In genomic region chrIV:15028386-15028785, ce11 we compare ENCODE assay signal across 3 worm cellular contexts.
TF ChIP-seq lines count a peak whose summit lies in the region.

No protein-coding gene starts in this region.

TF ChIP-seq in whole organism, L1 larva, 84 proteins besides CTCF, POLR2A, EP300 and RAD21:
- no peak for TF ChIP-seq blmp-1 (tag; optimal IDR thresholded peaks at IDR 0.05; lab: Kevin White, UChicago)
- TF ChIP-seq alr-1 (tag; optimal IDR thresholded peaks at IDR 0.05; lab: Kevin White, UChicago; ENCODE audit: borderline replicate concordance), result peak; percentile 79
- TF ChIP-seq nhr-90 (tag; optimal IDR thresholded peaks at IDR 0.05; lab: Kevin White, UChicago; ENCODE audit: poor library complexity), result no peak
- TF ChIP-seq mep-1 (tag; optimal IDR thresholded peaks at IDR 0.05; lab: Kevin White, UChicago), result no peak
- TF ChIP-seq efl-1 (optimal IDR thresholded peaks at IDR 0.05; lab: Kevin White, UChicago), result no peak
- TF ChIP-seq efl-1 (GFP tag; optimal IDR thresholded peaks at IDR 0.05 in 1 of 2; lab: Kevin White, UChicago), result peak in 1 of 2 experiments; percentile 43
TF ChIP-seq in whole organism, L1 larva: peak in this region for 2.

TF ChIP-seq in whole organism, L4 larva, 104 proteins besides CTCF, POLR2A, EP300 and RAD21:
- TF ChIP-seq nhr-11 (tag; optimal IDR thresholded peaks at IDR 0.05; lab: Kevin White, UChicago) (no peak), sdz-12 (GFP tag; optimal IDR thresholded peaks at IDR 0.05; lab: Kevin White, UChicago) (no peak), F10B5.3 (tag; optimal IDR thresholded peaks at IDR 0.05; lab: Kevin White, UChicago) (no peak), set-16 (GFP tag; IDR thresholded peaks at IDR 0.05; lab: Robert Waterston, UW) (peak; percentile 64)

TF ChIP-seq in whole organism, young adult, 124 proteins besides CTCF, POLR2A, EP300 and RAD21:
- TF ChIP-seq attf-6 (GFP tag; IDR thresholded peaks at IDR 0.05; lab: Robert Waterston, UW), result peak; percentile 40; the same call in 1 of the 2 replicates
- TF ChIP-seq zfh-2 (GFP tag; conservative IDR thresholded peaks at IDR 0.05; lab: Robert Waterston, UW), result peak; percentile 59
- 0 out of 2 replicates have a peak, but pooled peaks have one; percentile 35 for TF ChIP-seq egrh-3 (GFP tag; IDR thresholded peaks at IDR 0.05; lab: Robert Waterston, UW)
- TF ChIP-seq aptf-2 (GFP tag; conservative IDR thresholded peaks at IDR 0.05; lab: Robert Waterston, UW), result no peak
